Worm (Caenorhabditis elegans): ENCODE measurements around the gene srh-69.

srh-69 gene

ce11 chrII:12482622-12483021 lies 31.9 kb downstream of the srh-69 start, which contains the start of gene fbxb-102:
fbxb-102 (plus strand) TSS chrII:12482922.
- TF ChIP-seq R02D3.7 (tag; optimal IDR thresholded peaks at IDR 0.05) (no peak), nhr-12 (tag; optimal IDR thresholded peaks at IDR 0.05) (no peak), unc-55 (GFP tag; optimal IDR thresholded peaks at IDR 0.05) (no peak), lsy-2 (tag; optimal IDR thresholded peaks at IDR 0.05) (no peak), fos-1 (tag; optimal IDR thresholded peaks at IDR 0.05) (no peak), ztf-1 (GFP tag; conservative IDR thresholded peaks at IDR 0.05) (no peak), nhr-25 (tag; optimal IDR thresholded peaks at IDR 0.05) (no peak)

ce11 chrII:12481645-12482044 lies 32.9 kb downstream of the srh-69 start:
- TF ChIP-seq nhr-77 (tag; optimal IDR thresholded peaks at IDR 0.05): no peak
- TF ChIP-seq nhr-25 (tag; optimal IDR thresholded peaks at IDR 0.05): no peak
- TF ChIP-seq ztf-1 (GFP tag; conservative IDR thresholded peaks at IDR 0.05): no peak
- TF ChIP-seq alr-1 (tag; optimal IDR thresholded peaks at IDR 0.05): no peak
- TF ChIP-seq snpc-4 (tag; optimal IDR thresholded peaks at IDR 0.05): no peak
- no peak for TF ChIP-seq mab-5 (tag; optimal IDR thresholded peaks at IDR 0.05)
- no peak for TF ChIP-seq fos-1 (tag; optimal IDR thresholded peaks at IDR 0.05)

- TF ChIP-seq elt-3 (tag; optimal IDR thresholded peaks at IDR 0.05): no peak
- TF ChIP-seq skn-1 (tag; optimal IDR thresholded peaks at IDR 0.05): no peak
- no peak for TF ChIP-seq nhr-21 (tag; optimal IDR thresholded peaks at IDR 0.05)
- no peak for TF ChIP-seq R02D3.7 (tag; optimal IDR thresholded peaks at IDR 0.05)
- TF ChIP-seq unc-55 (GFP tag; optimal IDR thresholded peaks at IDR 0.05): no peak
- TF ChIP-seq mab-5 (tag; optimal IDR thresholded peaks at IDR 0.05): no peak
- no peak for TF ChIP-seq nhr-6 (tag; optimal IDR thresholded peaks at IDR 0.05)
- no peak for TF ChIP-seq ztf-11 (tag; optimal IDR thresholded peaks at IDR 0.05)
- no peak for TF ChIP-seq nhr-129 (tag; optimal IDR thresholded peaks at IDR 0.05)
- TF ChIP-seq C34F6.9 (tag; optimal IDR thresholded peaks at IDR 0.05): no peak
- TF ChIP-seq crh-2 (tag; optimal IDR thresholded peaks at IDR 0.05): no peak
- TF ChIP-seq nhr-23 (tag; optimal IDR thresholded peaks at IDR 0.05): no peak
- no peak for TF ChIP-seq nhr-237 (tag; optimal IDR thresholded peaks at IDR 0.05)
Measured at ce11 chrII:12480811-12481210, 33.7 kb downstream of the srh-69 start, which contains the start of gene arrd-9. arrd-9 (minus strand) TSS chrII:12480911.

- TF ChIP-seq gmeb-1 (tag; optimal IDR thresholded peaks at IDR 0.05): no peak
Measured at ce11 chrII:12473406-12473805, 41.1 kb downstream of the srh-69 start, which contains the start of gene srg-17. srg-17 (plus strand) TSS chrII:12473706.

ce11 chrII:12471138-12471855 lies 43.2 kb downstream of the srh-69 start, which contains the start of the genes F15A4.5 and phat-8:
F15A4.5 (minus strand) TSS chrII:12471238.
phat-8 (plus strand) TSS chrII:12471805.
- TF ChIP-seq nhr-77 (tag; optimal IDR thresholded peaks at IDR 0.05) (no peak), nhr-237 (tag; optimal IDR thresholded peaks at IDR 0.05) (no peak), ztf-11 (tag; optimal IDR thresholded peaks at IDR 0.05) (no peak)

- TF ChIP-seq lin-13 (GFP tag; optimal IDR thresholded peaks at IDR 0.05): no peak
- no peak for TF ChIP-seq F13H6.1 (tag; optimal IDR thresholded peaks at IDR 0.05)
- TF ChIP-seq mab-5 (tag; optimal IDR thresholded peaks at IDR 0.05): no peak
- TF ChIP-seq ztf-11 (tag; optimal IDR thresholded peaks at IDR 0.05): no peak
- no peak for TF ChIP-seq crh-2 (tag; optimal IDR thresholded peaks at IDR 0.05)
- TF ChIP-seq sma-3 (GFP tag; optimal IDR thresholded peaks at IDR 0.05): no peak
- TF ChIP-seq nhr-23 (tag; optimal IDR thresholded peaks at IDR 0.05): no peak
- no peak for TF ChIP-seq unc-39 (tag; optimal IDR thresholded peaks at IDR 0.05)
- TF ChIP-seq nhr-129 (tag; optimal IDR thresholded peaks at IDR 0.05): no peak
- TF ChIP-seq ZK546.5 (tag; optimal IDR thresholded peaks at IDR 0.05): no peak
- TF ChIP-seq ztf-4 (tag; optimal IDR thresholded peaks at IDR 0.05): no peak
- no peak for TF ChIP-seq ama-1 (optimal IDR thresholded peaks at IDR 0.05)
- no peak for TF ChIP-seq nhr-25 (tag; optimal IDR thresholded peaks at IDR 0.05)
- TF ChIP-seq Y55F3AM.14 (GFP tag; optimal IDR thresholded peaks at IDR 0.05): no peak
- no peak for TF ChIP-seq zag-1 (tag; optimal IDR thresholded peaks at IDR 0.05)
- no peak for TF ChIP-seq mbf-1 (tag; optimal IDR thresholded peaks at IDR 0.05)
- no peak for TF ChIP-seq sma-9 (GFP tag; optimal IDR thresholded peaks at IDR 0.05)
- TF ChIP-seq sma-9 (tag; optimal IDR thresholded peaks at IDR 0.05): no peak
- TF ChIP-seq R02D3.7 (tag; optimal IDR thresholded peaks at IDR 0.05): no peak
- no peak for TF ChIP-seq blmp-1 (tag; optimal IDR thresholded peaks at IDR 0.05; ENCODE audit: insufficient read depth)
Measured at ce11 chrII:12467047-12467446, 47.5 kb downstream of the srh-69 start, which contains the start of gene srg-16. srg-16 (plus strand) TSS chrII:12467133.
